Fruit fly (Drosophila melanogaster) whole organism, embryonic: Measurements from ENCODE around the gene CG14442.

ENCODE experiments used
- Ada2b ChIP-seq: fragments of 200-800 bp; sonication (Bioruptor generic); IDR thresholded peaks from 2 replicates; pipeline ENCODE4 v1.3.6; 2022; ENCODE audit warnings: missing biosample characterization, missing genetic modification characterization
- Atf6 ChIP-seq: fragments of 200-800 bp; sonication (Bioruptor generic); IDR thresholded peaks from 2 replicates; pipeline ENCODE4 v1.3.6; 2022; ENCODE audit warnings: missing biosample characterization, missing genetic modification characterization
- B-H1 ChIP-seq: fragments of 200-800 bp; sonication (Bioruptor generic); IDR thresholded peaks from 3 replicates; pipeline ENCODE4 v1.3.6; 2022; ENCODE audit warnings: missing biosample characterization, missing genetic modification characterization
- Bgb ChIP-seq: fragments of 200-800 bp; sonication (Bioruptor generic); IDR thresholded peaks from 2 replicates; pipeline ENCODE4 v1.3.6; 2022; ENCODE audit warnings: missing biosample characterization, missing genetic modification characterization; ENCODE audit not compliant: partially characterized antibody
- CG12744 ChIP-seq: fragments of 200-800 bp; sonication (Bioruptor generic); optimal IDR thresholded peaks from 2 replicates; lab custom pipeline; 2016; ENCODE audit warnings: missing biosample characterization, missing genetic modification characterization
- CG13775 ChIP-seq: fragments of 200-800 bp; sonication (Bioruptor generic); optimal IDR thresholded peaks from 3 replicates; lab custom pipeline; 2017; ENCODE audit warnings: missing biosample characterization, mild to moderate bottlenecking, missing genetic modification characterization
- CG13894 ChIP-seq: fragments of 200-800 bp; sonication (Bioruptor generic); optimal IDR thresholded peaks from 3 replicates; lab custom pipeline; 2018; ENCODE audit warnings: missing biosample characterization, mild to moderate bottlenecking, missing genetic modification characterization, moderate library complexity
- CG14014 ChIP-seq: fragments of 200-800 bp; sonication (Bioruptor generic); IDR thresholded peaks from 2 replicates; pipeline ENCODE4 v1.3.6; 2022; ENCODE audit warnings: missing biosample characterization, missing genetic modification characterization
- CG14710 ChIP-seq: fragments of 200-800 bp; sonication (Bioruptor generic); optimal IDR thresholded peaks from 3 replicates; lab custom pipeline; 2019; ENCODE audit warnings: missing biosample characterization, mild to moderate bottlenecking, missing genetic modification characterization, moderate library complexity
- CG15514 ChIP-seq: fragments of 200-800 bp; sonication (Bioruptor generic); optimal IDR thresholded peaks from 3 replicates; lab custom pipeline; 2017; ENCODE audit warnings: missing biosample characterization, missing genetic modification characterization, mild to moderate bottlenecking, moderate library complexity, missing genetic modification reagents
- CG17802 ChIP-seq: fragments of 200-800 bp; sonication (Bioruptor generic); optimal IDR thresholded peaks from 2 replicates; lab custom pipeline; 2018; ENCODE audit warnings: missing biosample characterization, mild to moderate bottlenecking, missing genetic modification characterization, moderate library complexity
- CG1792 ChIP-seq: fragments of 200-800 bp; sonication (Bioruptor generic); optimal IDR thresholded peaks from 2 replicates; lab custom pipeline; 2016; ENCODE audit warnings: missing biosample characterization, missing genetic modification characterization
- CG18262 ChIP-seq: fragments of 200-800 bp; optimal IDR thresholded peaks from 3 replicates; lab custom pipeline; 2019; ENCODE audit warnings: missing biosample characterization, mild to moderate bottlenecking, missing genetic modification characterization, moderate library complexity
- CG2712 ChIP-seq: fragments of 200-800 bp; optimal IDR thresholded peaks from 3 replicates; lab custom pipeline; 2019; ENCODE audit warnings: missing biosample characterization, mild to moderate bottlenecking, missing genetic modification characterization, moderate library complexity
- CG30020 ChIP-seq: fragments of 200-800 bp; optimal IDR thresholded peaks from 2 replicates; lab custom pipeline; 2019; ENCODE audit warnings: missing biosample characterization, mild to moderate bottlenecking, missing genetic modification characterization, moderate library complexity
- CG31388 ChIP-seq: fragments of 200-800 bp; sonication (Bioruptor generic); optimal IDR thresholded peaks from 2 replicates; lab custom pipeline; 2016; ENCODE audit warnings: missing biosample characterization, missing genetic modification characterization
- CG3407 ChIP-seq: fragments of 200-800 bp; sonication (Bioruptor generic); optimal IDR thresholded peaks from 2 replicates; lab custom pipeline; 2018; ENCODE audit warnings: missing biosample characterization, mild to moderate bottlenecking, missing genetic modification characterization
- CG6689 ChIP-seq: fragments of 200-800 bp; sonication (Bioruptor generic); IDR thresholded peaks from 2 replicates; pipeline ENCODE4 v1.3.6; 2022; ENCODE audit warnings: missing biosample characterization, missing genetic modification characterization
- CG6765 ChIP-seq: fragments of 200-800 bp; sonication (Bioruptor generic); optimal IDR thresholded peaks from 3 replicates; lab custom pipeline; 2017; ENCODE audit warnings: missing biosample characterization, mild to moderate bottlenecking, missing genetic modification characterization
- CG7357 ChIP-seq: fragments of 200-800 bp; sonication (Bioruptor generic); IDR thresholded peaks from 3 replicates; pipeline ENCODE4 v1.3.6; 2022; ENCODE audit warnings: missing biosample characterization, missing genetic modification characterization
- CG7745 ChIP-seq: fragments of 200-800 bp; sonication (Bioruptor generic); optimal IDR thresholded peaks from 2 replicates; lab custom pipeline; 2018; ENCODE audit warnings: missing biosample characterization, mild to moderate bottlenecking, missing genetic modification characterization, moderate library complexity
- CG8924 ChIP-seq: fragments of 200-800 bp; optimal IDR thresholded peaks from 3 replicates; lab custom pipeline; 2019; ENCODE audit warnings: missing biosample characterization, mild to moderate bottlenecking, missing genetic modification characterization, moderate library complexity
- CTCF ChIP-seq: fragments of 200-800 bp; sonication (Bioruptor generic); optimal IDR thresholded peaks from 2 replicates; lab custom pipeline; 2017; ENCODE audit warnings: missing biosample characterization, mild to moderate bottlenecking, missing genetic modification characterization, moderate library complexity
- Fer2 ChIP-seq: fragments of 200-800 bp; sonication (Bioruptor generic); optimal IDR thresholded peaks from 2 replicates; lab custom pipeline; 2018; ENCODE audit warnings: missing biosample characterization, mild to moderate bottlenecking, missing genetic modification characterization, moderate library complexity
- Lim3 ChIP-seq: fragments of 200-800 bp; sonication (Bioruptor generic); IDR thresholded peaks from 2 replicates; pipeline ENCODE4 v1.3.6; 2022; ENCODE audit warnings: missing biosample characterization, missing genetic modification characterization
- MBD-R2 ChIP-seq: fragments of 200-800 bp; sonication (Bioruptor generic); IDR thresholded peaks from 2 replicates; pipeline ENCODE4 v1.3.6; 2022; ENCODE audit warnings: missing biosample characterization, missing genetic modification characterization
- Meics ChIP-seq: fragments of 200-800 bp; sonication (Bioruptor generic); optimal IDR thresholded peaks from 2 replicates; lab custom pipeline; 2017; ENCODE audit warnings: missing biosample characterization, mild to moderate bottlenecking, missing genetic modification characterization
- NC2β ChIP-seq: fragments of 200-800 bp; sonication (Bioruptor generic); optimal IDR thresholded peaks from 2 replicates; lab custom pipeline; 2016; ENCODE audit warnings: missing biosample characterization, missing genetic modification characterization
- Optix ChIP-seq: fragments of 200-800 bp; sonication (Bioruptor generic); IDR thresholded peaks from 3 replicates; pipeline ENCODE4 v1.3.6; 2022; ENCODE audit warnings: missing biosample characterization, missing genetic modification characterization
- Six4 ChIP-seq: fragments of 200-800 bp; sonication (Bioruptor generic); optimal IDR thresholded peaks from 2 replicates; lab custom pipeline; 2016; ENCODE audit warnings: missing biosample characterization, missing genetic modification characterization
- Xbp1 ChIP-seq: fragments of 200-800 bp; sonication (Bioruptor generic); optimal IDR thresholded peaks from 3 replicates; lab custom pipeline; 2016; ENCODE audit warnings: missing biosample characterization, mild to moderate bottlenecking, missing genetic modification characterization
- cad ChIP-seq: fragments of >200 bp; optimal IDR thresholded peaks from 2 replicates; lab custom pipeline; 2017; ENCODE audit warnings: missing biosample characterization, missing genetic modification characterization
- crc ChIP-seq: fragments of 200-800 bp; sonication (Bioruptor generic); optimal IDR thresholded peaks from 2 replicates; lab custom pipeline; 2016; ENCODE audit warnings: missing biosample characterization, missing genetic modification characterization
- crp ChIP-seq, 2 experiments: fragments of 200-800 bp; sonication (Bioruptor generic); optimal IDR thresholded peaks; 2 replicates in 1 of 2; 3 replicates in 1 of 2; lab custom pipeline; 2017; ENCODE audit warnings: missing biosample characterization in 2 of 2, missing genetic modification characterization in 2 of 2, mild to moderate bottlenecking in 1 of 2, moderate library complexity in 1 of 2
- dan ChIP-seq: fragments of 200-800 bp; sonication (Bioruptor generic); IDR thresholded peaks from 2 replicates; pipeline ENCODE4 v1.3.6; 2022; ENCODE audit warnings: missing biosample characterization, missing genetic modification characterization
- dmrt99B ChIP-seq: fragments of 200-800 bp; sonication (Bioruptor generic); optimal IDR thresholded peaks from 2 replicates; lab custom pipeline; 2018; ENCODE audit warnings: missing biosample characterization, mild to moderate bottlenecking, missing genetic modification characterization, moderate library complexity
- fd102C ChIP-seq: fragments of 200-800 bp; sonication (Bioruptor generic); optimal IDR thresholded peaks from 2 replicates; lab custom pipeline; 2018; ENCODE audit warnings: missing biosample characterization, mild to moderate bottlenecking, missing genetic modification characterization, moderate library complexity
- gce ChIP-seq: fragments of 200-800 bp; sonication (Bioruptor generic); IDR thresholded peaks from 3 replicates; pipeline ENCODE4 v1.3.6; 2022; ENCODE audit warnings: missing biosample characterization, missing genetic modification characterization
- gsb-n ChIP-seq: fragments of 200-800 bp; sonication (Bioruptor generic); optimal IDR thresholded peaks from 3 replicates; lab custom pipeline; 2018; ENCODE audit warnings: missing biosample characterization, mild to moderate bottlenecking, missing genetic modification characterization
- insv ChIP-seq, 2 experiments: fragments of 200-800 bp; sonication (Bioruptor generic); optimal IDR thresholded peaks; 3 replicates each; lab custom pipeline; 2016 to 2018; ENCODE audit warnings: missing biosample characterization in 2 of 2, missing genetic modification characterization in 2 of 2
- maf-S ChIP-seq: fragments of 200-800 bp; sonication (Bioruptor generic); optimal IDR thresholded peaks from 2 replicates; lab custom pipeline; 2016; ENCODE audit warnings: missing biosample characterization, missing genetic modification characterization
- pnt ChIP-seq: fragments of 200-800 bp; sonication (Bioruptor generic); optimal IDR thresholded peaks from 3 replicates; lab custom pipeline; 2016; ENCODE audit warnings: missing biosample characterization, missing genetic modification characterization
- run ChIP-seq: fragments of 200-800 bp; sonication (Bioruptor generic); optimal IDR thresholded peaks from 3 replicates; lab custom pipeline; 2018; ENCODE audit warnings: missing biosample characterization, mild to moderate bottlenecking, missing genetic modification characterization
- shn ChIP-seq: fragments of 200-800 bp; sonication (Bioruptor generic); optimal IDR thresholded peaks from 3 replicates; lab custom pipeline; 2016; ENCODE audit warnings: missing biosample characterization, missing genetic modification characterization
- sima ChIP-seq: fragments of 200-800 bp; sonication (Bioruptor generic); optimal IDR thresholded peaks from 2 replicates; lab custom pipeline; 2016; ENCODE audit warnings: missing biosample characterization, missing genetic modification characterization
- slou ChIP-seq: fragments of 200-800 bp; sonication (Bioruptor generic); optimal IDR thresholded peaks from 3 replicates; lab custom pipeline; 2016; ENCODE audit warnings: missing biosample characterization, missing genetic modification characterization
- sna ChIP-seq: fragments of 200-800 bp; sonication (Bioruptor generic); IDR thresholded peaks from 2 replicates; pipeline ENCODE4 v1.3.6; 2022; ENCODE audit warnings: missing biosample characterization, missing genetic modification characterization; ENCODE audit not compliant: partially characterized antibody
- tio ChIP-seq: fragments of 200-800 bp; sonication (Bioruptor generic); optimal IDR thresholded peaks from 2 replicates; lab custom pipeline; 2017; ENCODE audit warnings: missing biosample characterization, missing genetic modification characterization, inconsistent platforms
- trem ChIP-seq: fragments of 200-800 bp; optimal IDR thresholded peaks from 3 replicates; lab custom pipeline; 2019; ENCODE audit warnings: missing biosample characterization, mild to moderate bottlenecking, missing genetic modification characterization, moderate library complexity
- trh ChIP-seq: fragments of 200-800 bp; sonication (Bioruptor generic); optimal IDR thresholded peaks from 2 replicates; lab custom pipeline; 2016; ENCODE audit warnings: missing biosample characterization, missing genetic modification characterization

CG14442 gene

dm6 chrX:6673637-6674487 is 20.9 kb downstream of the CG14442 start, which contains the start of the genes CG3198 and Mcm6 (continued):
- TF ChIP-seq CTCF (GFP tag; lab: Kevin White, UChicago) (no peak), CG7357 (GFP tag; lab: Robert Waterston, UW) (no peak), Optix (GFP tag; lab: Robert Waterston, UW) (no peak), CG1792 (no peak), tio (GFP tag; lab: Kevin White, UChicago) (no peak), Six4 (no peak), fd102C (no peak), B-H1 (GFP tag; lab: Robert Waterston, UW) (no peak), dmrt99B (tag; lab: Kevin White, UChicago) (no peak), trh (no peak), CG6689 (GFP tag; lab: Robert Waterston, UW) (0 out of 2 replicates have a peak, but pooled peaks have one; percentile 16), Xbp1 (GFP tag; lab: Kevin White, UChicago) (peak; percentile 3), pnt (GFP tag; lab: Kevin White, UChicago) (no peak), gsb-n (tag; lab: Kevin White, UChicago) (no peak), trem (tag; lab: Kevin White, UChicago) (peak; percentile 29), sima (GFP tag; lab: Kevin White, UChicago) (no peak), CG8924 (tag; lab: Kevin White, UChicago) (no peak), CG30020 (tag; lab: Kevin White, UChicago) (peak; percentile 16), Atf6 (no peak), crc (no peak), CG17802 (tag; lab: Kevin White, UChicago) (no peak), Ada2b (GFP tag; lab: Robert Waterston, UW) (no peak), MBD-R2 (peak; percentile 43), CG13894 (tag; lab: Kevin White, UChicago) (no peak), Fer2 (tag; lab: Kevin White, UChicago) (no peak), CG7745 (tag; lab: Kevin White, UChicago) (no peak), Meics (GFP tag; lab: Kevin White, UChicago) (no peak), insv (GFP tag; optimal IDR thresholded peaks at IDR 0.05; lab: Kevin White, UChicago) (no peak), CG13775 (GFP tag; lab: Kevin White, UChicago) (peak; percentile 1), sna (GFP tag; lab: Robert Waterston, UW) (peak; percentile 62), maf-S (GFP tag; lab: Kevin White, UChicago) (no peak), CG2712 (tag; lab: Kevin White, UChicago) (peak; percentile 18), dan (GFP tag; lab: Robert Waterston, UW) (no peak), CG31388 (GFP tag; lab: Kevin White, UChicago) (no peak), CG14710 (tag; lab: Kevin White, UChicago) (peak; percentile 67), CG6765 (GFP tag; lab: Kevin White, UChicago) (no peak), NC2β (GFP tag; lab: Kevin White, UChicago) (no peak), Bgb (GFP tag; lab: Robert Waterston, UW) (peak; percentile 52; the same call in 1 of the 2 replicates), cad (GFP tag; lab: Kevin White, UChicago) (no peak), slou (GFP tag; lab: Kevin White, UChicago) (no peak), CG12744 (no peak), CG14014 (GFP tag; lab: Robert Waterston, UW) (no peak), CG18262 (peak; percentile 3), gce (GFP tag; lab: Robert Waterston, UW) (no peak), crp (GFP tag; optimal IDR thresholded peaks at IDR 0.05; lab: Kevin White, UChicago) (peak in 1 of 2 experiments; percentile 28), shn (GFP tag; lab: Kevin White, UChicago) (no peak), CG15514 (GFP tag; lab: Kevin White, UChicago) (peak; percentile 50), CG3407 (GFP tag; lab: Kevin White, UChicago) (no peak), Lim3 (GFP tag; lab: Robert Waterston, UW) (no peak), run (tag; lab: Kevin White, UChicago) (no peak)
